Worm (Caenorhabditis elegans): Measurements from ENCODE around the gene stt-3.

- no peak for TF ChIP-seq ama-1 (optimal IDR thresholded peaks at IDR 0.05)
- no peak for TF ChIP-seq ceh-13 (GFP tag; optimal IDR thresholded peaks at IDR 0.05)
- no peak for TF ChIP-seq pes-1 (GFP tag; IDR thresholded peaks at IDR 0.05)
- no peak for TF ChIP-seq aly-1 (tag; optimal IDR thresholded peaks at IDR 0.05)
- no peak for TF ChIP-seq ets-7 (tag; optimal IDR thresholded peaks at IDR 0.05)
- no peak for TF ChIP-seq hmbx-1 (tag; optimal IDR thresholded peaks at IDR 0.05)
- no peak for TF ChIP-seq hnd-1 (tag; optimal IDR thresholded peaks at IDR 0.05)
- no peak for TF ChIP-seq tra-4 (tag; optimal IDR thresholded peaks at IDR 0.05)
- no peak for TF ChIP-seq B0310.2 (tag; optimal IDR thresholded peaks at IDR 0.05)
- TF ChIP-seq hmg-4 (GFP tag; optimal IDR thresholded peaks at IDR 0.05) = no peak
- no peak for TF ChIP-seq flt-1 (GFP tag; IDR thresholded peaks at IDR 0.05)
- TF ChIP-seq ceh-36 (tag; optimal IDR thresholded peaks at IDR 0.05) = no peak
- no peak for TF ChIP-seq sea-1 (GFP tag; conservative IDR thresholded peaks at IDR 0.05)
Measured at ce11 chrIII:6287195-6287594, 38.8 kb downstream of the stt-3 start, which contains the start of gene F47D12.6.

Measured in whole organism, early embryonic.